Worm (Caenorhabditis elegans): ENCODE measurements around the gene ZK185.2.
A peak's percentile ranks its signal among the peaks of the same experiment; 100 is the strongest.

Gene ZK185.2

DNA sequence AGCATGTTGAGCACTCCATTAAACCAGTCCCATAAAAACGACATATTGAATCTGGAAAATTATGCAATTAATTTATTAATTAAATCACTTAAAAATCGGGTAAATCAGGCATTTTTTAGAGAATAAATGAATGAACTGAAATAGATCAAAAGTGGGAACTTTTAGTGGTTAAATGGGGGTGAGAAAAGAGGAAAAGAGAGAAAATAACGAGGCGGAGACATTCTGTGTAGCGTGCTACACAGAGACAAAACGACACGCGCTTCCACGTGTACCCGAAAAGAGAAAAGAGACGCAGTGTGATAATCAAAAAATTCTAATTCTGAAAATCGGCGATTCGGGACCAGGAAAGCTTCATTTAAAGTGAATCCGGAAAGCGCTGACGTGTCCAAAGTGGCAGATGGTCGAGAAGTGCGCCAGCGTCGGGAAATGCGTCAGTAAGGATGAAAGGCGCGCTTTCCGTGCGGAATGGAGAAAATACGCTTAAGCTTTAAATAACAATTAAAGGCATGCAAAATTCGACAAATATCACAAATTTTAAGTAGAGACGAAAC is 23.0 kb upstream of the ZK185.2 start, which contains the start of gene sar-1 (continued):
- TF ChIP-seq duxl-1 (tag; optimal IDR thresholded peaks at IDR 0.05; ENCODE audit: poor library complexity) = peak; percentile 71
- TF ChIP-seq nhr-48 (tag; optimal IDR thresholded peaks at IDR 0.05) = peak; percentile 76
- TF ChIP-seq lin-13 (GFP tag; optimal IDR thresholded peaks at IDR 0.05) = peak; percentile 83
- peak; percentile 45; the same call in 1 of the 2 replicates for TF ChIP-seq ctbp-1 (GFP tag; IDR thresholded peaks at IDR 0.05)
- no peak for TF ChIP-seq egl-27 (tag; optimal IDR thresholded peaks at IDR 0.05)
- no peak for TF ChIP-seq Y5F2A.4 (GFP tag; optimal IDR thresholded peaks at IDR 0.05)
- no peak for TF ChIP-seq lir-3 (tag; optimal IDR thresholded peaks at IDR 0.05)
- TF ChIP-seq nhr-76 (tag; optimal IDR thresholded peaks at IDR 0.05) = no peak
- TF ChIP-seq D1046.2 (GFP tag; IDR thresholded peaks at IDR 0.05) = no peak
- TF ChIP-seq lsy-2 (tag; optimal IDR thresholded peaks at IDR 0.05) = peak; percentile 61 to 91
- TF ChIP-seq ceh-82 (tag; optimal IDR thresholded peaks at IDR 0.05) = no peak
- peak in 1 of 2 experiments; percentile 58 for TF ChIP-seq hif-1 (tag; optimal IDR thresholded peaks at IDR 0.05)
- TF ChIP-seq hmg-1.1 (GFP tag; IDR thresholded peaks at IDR 0.05) = peak; percentile 78
- TF ChIP-seq mxl-2 (GFP tag; conservative IDR thresholded peaks at IDR 0.05) = no peak
- peak; percentile 73 for TF ChIP-seq dmd-6 (GFP tag; IDR thresholded peaks at IDR 0.05)
- TF ChIP-seq set-16 (GFP tag; IDR thresholded peaks at IDR 0.05) = no peak
- no peak for TF ChIP-seq nhr-237 (tag; optimal IDR thresholded peaks at IDR 0.05)
- TF ChIP-seq nhr-25 (tag; optimal IDR thresholded peaks at IDR 0.05; ENCODE audit: borderline replicate concordance, insufficient read depth) = no peak
- 0 out of 2 replicates have a peak, but pooled peaks have one; percentile 42 for TF ChIP-seq ceh-44 (GFP tag; IDR thresholded peaks at IDR 0.05)

DNA sequence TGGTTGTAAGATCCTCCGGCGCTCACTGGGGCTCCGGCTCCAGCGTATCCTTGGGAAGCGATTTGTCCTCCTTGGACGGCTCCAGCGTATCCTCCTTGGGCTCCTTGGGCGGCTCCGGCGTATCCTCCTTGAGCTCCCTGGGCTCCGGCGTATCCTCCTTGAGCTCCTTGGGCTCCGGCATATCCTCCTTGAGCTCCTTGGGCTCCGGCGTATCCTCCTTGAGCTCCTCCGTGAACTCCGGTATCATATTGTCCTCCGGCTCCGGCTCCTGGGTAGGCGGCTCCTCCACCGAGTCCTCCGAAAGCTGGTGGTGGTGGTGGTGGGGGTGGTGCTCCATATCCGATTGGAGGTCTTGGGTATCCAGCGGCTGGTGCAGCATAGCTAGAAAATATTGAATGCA is 19.9 kb upstream of the ZK185.2 start:
- TF ChIP-seq F10B5.3 (tag; optimal IDR thresholded peaks at IDR 0.05) (no peak), attf-4 (tag; optimal IDR thresholded peaks at IDR 0.05) (no peak), spr-1 (tag; optimal IDR thresholded peaks at IDR 0.05) (no peak), unc-62 (GFP tag; optimal IDR thresholded peaks at IDR 0.05 in 1 of 2) (peak in 1 of 2 experiments; percentile 42), unc-62 (tag; optimal IDR thresholded peaks at IDR 0.05) (no peak), nhr-10 (tag; optimal IDR thresholded peaks at IDR 0.05) (no peak), ceh-62 (tag; optimal IDR thresholded peaks at IDR 0.05) (no peak), egl-27 (tag; optimal IDR thresholded peaks at IDR 0.05) (no peak), nhr-102 (tag; optimal IDR thresholded peaks at IDR 0.05) (no peak), F26F4.8 (GFP tag; conservative IDR thresholded peaks at IDR 0.05) (no peak), set-16 (GFP tag; IDR thresholded peaks at IDR 0.05) (peak; percentile 87)

DNA sequence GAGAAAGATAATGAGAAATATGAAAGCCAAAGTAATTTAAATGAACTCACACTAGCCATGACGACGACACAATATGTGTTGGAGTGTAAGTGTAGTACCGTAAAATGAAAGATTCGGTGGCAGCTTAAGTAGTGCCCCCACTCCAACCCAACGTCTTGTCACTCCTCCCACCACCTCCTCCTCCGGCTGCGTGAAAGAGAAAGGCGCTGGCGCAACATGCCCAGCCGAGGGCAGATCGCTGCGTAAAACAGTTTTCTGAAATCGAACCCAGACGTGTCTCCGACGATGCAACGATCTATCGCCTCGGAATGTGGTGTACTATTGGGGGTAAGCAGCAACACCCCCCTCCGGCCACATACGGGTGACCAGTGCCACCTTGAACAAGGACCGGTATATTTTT is 19.3 kb upstream of the ZK185.2 start, which contains the start of gene ZK180.5:
TSS of gene ZK180.5 (minus strand) at position 101 of the 400 bp plus-strand sequence.
- TF ChIP-seq zip-2 (tag; optimal IDR thresholded peaks at IDR 0.05) (no peak), unc-130 (GFP tag; optimal IDR thresholded peaks at IDR 0.05) (no peak), ctbp-1 (GFP tag; IDR thresholded peaks at IDR 0.05) (no peak), snpc-4 (tag; optimal IDR thresholded peaks at IDR 0.05) (no peak), F37D6.2 (tag; optimal IDR thresholded peaks at IDR 0.05) (no peak), madf-9 (GFP tag; conservative IDR thresholded peaks at IDR 0.05) (no peak), aly-2 (tag; optimal IDR thresholded peaks at IDR 0.05) (no peak), lin-29 (GFP tag; IDR thresholded peaks at IDR 0.05) (no peak), zfp-2 (tag; optimal IDR thresholded peaks at IDR 0.05) (no peak), ama-1 (optimal IDR thresholded peaks at IDR 0.05) (no peak), vab-7 (GFP tag; IDR thresholded peaks at IDR 0.05) (no peak)
